Worm (Caenorhabditis elegans): Measurements from ENCODE around the gene srd-68.

Gene srd-68

ce11 chrV:16853956-16854683 lies 48.5 kb downstream of the srd-68 start, which contains the start of the genes clec-35 and clec-27:
Gene clec-35 (minus strand): TSS chrV:16854056.
Gene clec-27 (plus strand): TSS chrV:16854633.
- no peak for TF ChIP-seq ztf-1 (GFP tag; conservative IDR thresholded peaks at IDR 0.05)
- TF ChIP-seq elt-1 (tag; optimal IDR thresholded peaks at IDR 0.05) = no peak
- TF ChIP-seq gmeb-1 (tag; optimal IDR thresholded peaks at IDR 0.05) = no peak
- TF ChIP-seq ZK546.5 (tag; optimal IDR thresholded peaks at IDR 0.05) = no peak
- no peak for TF ChIP-seq snpc-4 (tag; optimal IDR thresholded peaks at IDR 0.05)
- no peak for TF ChIP-seq lin-11 (tag; optimal IDR thresholded peaks at IDR 0.05)
- no peak for TF ChIP-seq skn-1 (tag; optimal IDR thresholded peaks at IDR 0.05)
- TF ChIP-seq blmp-1 (tag; optimal IDR thresholded peaks at IDR 0.05; ENCODE audit: insufficient read depth) = no peak
- TF ChIP-seq ama-1 (optimal IDR thresholded peaks at IDR 0.05) = no peak
- TF ChIP-seq ztf-11 (tag; optimal IDR thresholded peaks at IDR 0.05) = no peak
- no peak for TF ChIP-seq ceh-82 (tag; optimal IDR thresholded peaks at IDR 0.05)
- TF ChIP-seq nhr-23 (tag; optimal IDR thresholded peaks at IDR 0.05) = no peak
- TF ChIP-seq ceh-16 (tag; optimal IDR thresholded peaks at IDR 0.05) = no peak
- no peak for TF ChIP-seq zag-1 (tag; optimal IDR thresholded peaks at IDR 0.05)
- TF ChIP-seq dmd-4 (tag; optimal IDR thresholded peaks at IDR 0.05) = no peak
- TF ChIP-seq nhr-237 (tag; optimal IDR thresholded peaks at IDR 0.05) = no peak
- TF ChIP-seq lin-13 (GFP tag; optimal IDR thresholded peaks at IDR 0.05) = no peak
- TF ChIP-seq sma-9 (GFP tag; optimal IDR thresholded peaks at IDR 0.05) = no peak
- TF ChIP-seq sma-9 (tag; optimal IDR thresholded peaks at IDR 0.05) = no peak
- TF ChIP-seq mbf-1 (tag; optimal IDR thresholded peaks at IDR 0.05) = no peak

- TF ChIP-seq nhr-25 (tag; optimal IDR thresholded peaks at IDR 0.05) (no peak), ceh-16 (tag; optimal IDR thresholded peaks at IDR 0.05) (no peak), C34F6.9 (tag; optimal IDR thresholded peaks at IDR 0.05) (no peak), nhr-10 (tag; optimal IDR thresholded peaks at IDR 0.05) (no peak), alr-1 (tag; optimal IDR thresholded peaks at IDR 0.05) (no peak), dmd-4 (tag; optimal IDR thresholded peaks at IDR 0.05) (no peak), sma-3 (GFP tag; optimal IDR thresholded peaks at IDR 0.05) (no peak), nhr-237 (tag; optimal IDR thresholded peaks at IDR 0.05) (no peak), aly-2 (tag; optimal IDR thresholded peaks at IDR 0.05) (no peak), elt-1 (tag; optimal IDR thresholded peaks at IDR 0.05) (no peak), F13H6.1 (tag; optimal IDR thresholded peaks at IDR 0.05) (no peak), ama-1 (optimal IDR thresholded peaks at IDR 0.05) (no peak)
Observed at ce11 chrV:16852002-16852401, 50.6 kb downstream of the srd-68 start, which contains the start of gene clec-37. Gene clec-37 (minus strand): TSS chrV:16852102.

Measured in whole organism, L2 larva.